Fruit fly (Drosophila melanogaster) whole organism, embryonic: Measurements from ENCODE around the gene CG12289.
A peak's percentile ranks its signal among the peaks of the same experiment; 100 is the strongest.

Source experiments
- CG10209 ChIP-seq: fragments of 200-800 bp; sonication (Bioruptor generic); optimal IDR thresholded peaks from 3 replicates; lab custom pipeline; 2017; ENCODE audit warnings: missing biosample characterization, mild to moderate bottlenecking, missing genetic modification characterization, missing genetic modification reagents
- CG1024 ChIP-seq: fragments of 200-800 bp; sonication (Bioruptor generic); IDR thresholded peaks from 2 replicates; pipeline ENCODE4 v1.3.6; 2022; ENCODE audit warnings: missing biosample characterization, missing genetic modification characterization
- CG10321 ChIP-seq: fragments of 200-800 bp; sonication (Bioruptor generic); IDR thresholded peaks from 2 replicates; pipeline ENCODE4 v1.3.6; 2022; ENCODE audit warnings: missing biosample characterization, missing genetic modification characterization
- CG10543 ChIP-seq: fragments of 200-800 bp; sonication (Bioruptor generic); optimal IDR thresholded peaks from 3 replicates; lab custom pipeline; 2017; ENCODE audit warnings: missing biosample characterization, mild to moderate bottlenecking, missing genetic modification characterization, moderate library complexity
- CG10979 ChIP-seq: fragments of 200-800 bp; sonication (Bioruptor generic); optimal IDR thresholded peaks from 2 replicates; lab custom pipeline; 2018; ENCODE audit warnings: missing biosample characterization, mild to moderate bottlenecking, missing genetic modification characterization, moderate library complexity
- CG11085 ChIP-seq: fragments of 200-800 bp; sonication (Bioruptor generic); IDR thresholded peaks from 2 replicates; pipeline ENCODE4 v1.3.6; 2022; ENCODE audit warnings: missing biosample characterization, missing genetic modification characterization
- CG11504 ChIP-seq: fragments of 200-800 bp; sonication (Bioruptor generic); optimal IDR thresholded peaks from 3 replicates; lab custom pipeline; 2019; ENCODE audit warnings: missing biosample characterization, mild to moderate bottlenecking, missing genetic modification characterization, moderate library complexity
- CG13424 ChIP-seq: fragments of 200-800 bp; sonication (Bioruptor generic); optimal IDR thresholded peaks from 2 replicates; lab custom pipeline; 2019; ENCODE audit warnings: missing biosample characterization, mild to moderate bottlenecking, missing genetic modification characterization, moderate library complexity
- CG14710 ChIP-seq: fragments of 200-800 bp; sonication (Bioruptor generic); optimal IDR thresholded peaks from 3 replicates; lab custom pipeline; 2019; ENCODE audit warnings: missing biosample characterization, mild to moderate bottlenecking, missing genetic modification characterization, moderate library complexity
- CG14860 ChIP-seq: fragments of 200-800 bp; sonication (Bioruptor generic); IDR thresholded peaks from 3 replicates; pipeline ENCODE4 v1.3.6; 2022; ENCODE audit warnings: missing biosample characterization, missing genetic modification characterization; ENCODE audit not compliant: partially characterized antibody
- CG15479 ChIP-seq: fragments of 200-800 bp; sonication (Bioruptor generic); optimal IDR thresholded peaks from 3 replicates; lab custom pipeline; 2019; ENCODE audit warnings: missing biosample characterization, mild to moderate bottlenecking, missing genetic modification characterization, moderate library complexity
- CG17361 ChIP-seq: fragments of 200-800 bp; sonication (Bioruptor generic); IDR thresholded peaks from 3 replicates; pipeline ENCODE4 v1.3.6; 2022; ENCODE audit warnings: missing biosample characterization, missing genetic modification characterization
- CG17829 ChIP-seq: fragments of 200-800 bp; optimal IDR thresholded peaks from 2 replicates; lab custom pipeline; 2019; ENCODE audit warnings: missing biosample characterization, mild to moderate bottlenecking, missing genetic modification characterization, moderate library complexity
- CG18476 ChIP-seq: fragments of 200-800 bp; sonication (Bioruptor generic); optimal IDR thresholded peaks from 2 replicates; lab custom pipeline; 2016; ENCODE audit warnings: missing biosample characterization, mild to moderate bottlenecking, missing genetic modification characterization
- CG31441 ChIP-seq: fragments of 200-800 bp; sonication (Bioruptor generic); IDR thresholded peaks from 2 replicates; pipeline ENCODE4 v1.3.6; 2022; ENCODE audit warnings: missing biosample characterization, missing genetic modification characterization
- CG4360 ChIP-seq: fragments of 200-800 bp; sonication (Bioruptor generic); IDR thresholded peaks from 2 replicates; pipeline ENCODE4 v1.3.6; 2022; ENCODE audit warnings: missing biosample characterization, missing genetic modification characterization
- CG4424 ChIP-seq: fragments of 200-800 bp; sonication (Bioruptor generic); optimal IDR thresholded peaks from 3 replicates; lab custom pipeline; 2016; ENCODE audit warnings: missing biosample characterization, missing genetic modification characterization
- CG4820 ChIP-seq: fragments of 200-800 bp; sonication (Bioruptor generic); optimal IDR thresholded peaks from 3 replicates; lab custom pipeline; 2016; ENCODE audit warnings: missing biosample characterization, missing genetic modification characterization
- CG6254 ChIP-seq: fragments of 200-800 bp; sonication (Bioruptor generic); optimal IDR thresholded peaks from 3 replicates; lab custom pipeline; 2017; ENCODE audit warnings: mild to moderate bottlenecking, missing biosample characterization, missing genetic modification reagents, missing genetic modification characterization
- CG7271 ChIP-seq: fragments of 200-800 bp; sonication (Bioruptor generic); optimal IDR thresholded peaks from 2 replicates; lab custom pipeline; 2018; ENCODE audit warnings: missing biosample characterization, mild to moderate bottlenecking, missing genetic modification characterization, moderate library complexity
- CG7839 ChIP-seq: fragments of 200-800 bp; sonication (Bioruptor generic); optimal IDR thresholded peaks from 3 replicates; lab custom pipeline; 2018; ENCODE audit warnings: missing biosample characterization, mild to moderate bottlenecking, missing genetic modification characterization, moderate library complexity
- CG7928 ChIP-seq: fragments of 200-800 bp; sonication (Bioruptor generic); optimal IDR thresholded peaks from 2 replicates; lab custom pipeline; 2017; ENCODE audit warnings: missing biosample characterization, mild to moderate bottlenecking, missing genetic modification characterization
- CG9876 ChIP-seq: fragments of 200-800 bp; sonication (Bioruptor generic); optimal IDR thresholded peaks from 2 replicates; lab custom pipeline; 2016; ENCODE audit warnings: missing biosample characterization, missing genetic modification characterization
- D ChIP-seq, 2 experiments: fragments of 200-800 bp in 1 of 2; fragments of >200 bp in 1 of 2; sonication (Bioruptor generic) in 1 of 2; optimal IDR thresholded peaks; 2 replicates in 1 of 2; 3 replicates in 1 of 2; lab custom pipeline; 2017; ENCODE audit warnings: mild to moderate bottlenecking in 1 of 2, missing biosample characterization in 1 of 2, missing genetic modification characterization in 1 of 2, missing genetic modification reagents in 1 of 2
- Dref ChIP-seq: fragments of 200-800 bp; sonication (Bioruptor generic); IDR thresholded peaks from 2 replicates; pipeline ENCODE4 v1.3.6; 2022; ENCODE audit warnings: missing biosample characterization, missing genetic modification characterization
- Drgx ChIP-seq: fragments of 200-800 bp; sonication (Bioruptor generic); IDR thresholded peaks from 2 replicates; pipeline ENCODE4 v1.3.6; 2022; ENCODE audit warnings: missing biosample characterization, missing genetic modification characterization
- Med ChIP-seq: fragments of 200-800 bp; sonication (Bioruptor generic); peaks from one replicate; lab custom pipeline; 2016; ENCODE audit warnings: missing biosample characterization, missing genetic modification characterization, mild to moderate bottlenecking, inconsistent platforms, moderate library complexity
- Ptx1 ChIP-seq: fragments of 200-800 bp; sonication (Bioruptor generic); IDR thresholded peaks from 2 replicates; pipeline ENCODE4 v1.3.6; 2022; ENCODE audit warnings: missing biosample characterization, missing genetic modification characterization
- ara ChIP-seq: fragments of 200-800 bp; sonication (Bioruptor generic); IDR thresholded peaks from 2 replicates; pipeline ENCODE4 v1.3.6; 2022; ENCODE audit warnings: missing biosample characterization, missing genetic modification characterization
- ase ChIP-seq: fragments of 200-800 bp; sonication (Bioruptor generic); IDR thresholded peaks from 3 replicates; pipeline ENCODE4 v1.3.6; 2022; ENCODE audit warnings: missing biosample characterization, missing genetic modification characterization
- bsh ChIP-seq, 2 experiments: fragments of 200-800 bp; sonication (Bioruptor generic); optimal IDR thresholded peaks; 2 replicates each; lab custom pipeline; 2017 to 2018; ENCODE audit warnings: mild to moderate bottlenecking in 2 of 2, missing biosample characterization in 2 of 2, missing genetic modification characterization in 2 of 2, moderate library complexity in 1 of 2
- croc ChIP-seq: fragments of 200-800 bp; sonication (Bioruptor generic); conservative IDR thresholded peaks from 3 replicates; pipeline ENCODE4 v1.3.6; 2022; ENCODE audit warnings: missing biosample characterization, missing genetic modification characterization
- dmrt11E ChIP-seq: fragments of 200-800 bp; sonication (Bioruptor generic); optimal IDR thresholded peaks from 3 replicates; lab custom pipeline; 2018; ENCODE audit warnings: missing biosample characterization, mild to moderate bottlenecking, missing genetic modification characterization, moderate library complexity
- dmrt99B ChIP-seq: fragments of 200-800 bp; sonication (Bioruptor generic); optimal IDR thresholded peaks from 2 replicates; lab custom pipeline; 2018; ENCODE audit warnings: missing biosample characterization, mild to moderate bottlenecking, missing genetic modification characterization, moderate library complexity
- fd96Cb ChIP-seq: fragments of 200-800 bp; sonication (Bioruptor generic); optimal IDR thresholded peaks from 2 replicates; lab custom pipeline; 2018; ENCODE audit warnings: missing biosample characterization, mild to moderate bottlenecking, missing genetic modification characterization, moderate library complexity
- gem ChIP-seq: fragments of 200-800 bp; sonication (Bioruptor generic); optimal IDR thresholded peaks from 2 replicates; lab custom pipeline; 2019; ENCODE audit warnings: missing biosample characterization, mild to moderate bottlenecking, missing genetic modification characterization, moderate library complexity
- knrl ChIP-seq: fragments of 200-800 bp; sonication (Bioruptor generic); IDR thresholded peaks from 3 replicates; pipeline ENCODE4 v1.3.6; 2022; ENCODE audit warnings: missing biosample characterization, missing genetic modification characterization; ENCODE audit not compliant: partially characterized antibody
- lmd ChIP-seq: fragments of 200-800 bp; sonication (Bioruptor generic); IDR thresholded peaks from 2 replicates; pipeline ENCODE4 v1.3.6; 2022; ENCODE audit warnings: missing biosample characterization, missing genetic modification characterization
- maf-S ChIP-seq: fragments of 200-800 bp; sonication (Bioruptor generic); optimal IDR thresholded peaks from 2 replicates; lab custom pipeline; 2016; ENCODE audit warnings: missing biosample characterization, missing genetic modification characterization
- nmo ChIP-seq: fragments of 200-800 bp; sonication (Bioruptor generic); optimal IDR thresholded peaks from 2 replicates; lab custom pipeline; 2018; ENCODE audit warnings: missing biosample characterization, mild to moderate bottlenecking, missing genetic modification characterization, moderate library complexity
- pho ChIP-seq: fragments of 200-800 bp; sonication (Bioruptor generic); optimal IDR thresholded peaks from 2 replicates; lab custom pipeline; 2016; ENCODE audit warnings: missing biosample characterization, missing genetic modification characterization
- row ChIP-seq: fragments of 200-800 bp; sonication (Bioruptor generic); IDR thresholded peaks from 3 replicates; pipeline ENCODE4 v1.3.6; 2022; ENCODE audit warnings: missing biosample characterization, missing genetic modification characterization
- sob ChIP-seq: fragments of 200-800 bp; sonication (Bioruptor generic); IDR thresholded peaks from 2 replicates; pipeline ENCODE4 v1.3.6; 2022; ENCODE audit warnings: missing biosample characterization, missing genetic modification characterization
- trem ChIP-seq: fragments of 200-800 bp; optimal IDR thresholded peaks from 3 replicates; lab custom pipeline; 2019; ENCODE audit warnings: missing biosample characterization, mild to moderate bottlenecking, missing genetic modification characterization, moderate library complexity
- wdn ChIP-seq: fragments of 200-800 bp; sonication (Bioruptor generic); IDR thresholded peaks from 2 replicates; pipeline ENCODE4 v1.3.6; 2022; ENCODE audit warnings: missing biosample characterization, missing genetic modification characterization

The CG12289 gene

dm6 chr3L:11448935-11449334, 9.3 kb downstream of the CG12289 start (continued):
- peak; percentile 59; the same call in 1 of the 2 replicates for TF ChIP-seq sob
- TF ChIP-seq CG14710, result peak; percentile 33
- TF ChIP-seq dmrt11E, result peak; percentile 65
- TF ChIP-seq CG14860 (GFP tag; lab: Robert Waterston, UW), result no peak
- TF ChIP-seq maf-S, result no peak
- peak; percentile 61 for TF ChIP-seq lmd (GFP tag; lab: Robert Waterston, UW)

DNA sequence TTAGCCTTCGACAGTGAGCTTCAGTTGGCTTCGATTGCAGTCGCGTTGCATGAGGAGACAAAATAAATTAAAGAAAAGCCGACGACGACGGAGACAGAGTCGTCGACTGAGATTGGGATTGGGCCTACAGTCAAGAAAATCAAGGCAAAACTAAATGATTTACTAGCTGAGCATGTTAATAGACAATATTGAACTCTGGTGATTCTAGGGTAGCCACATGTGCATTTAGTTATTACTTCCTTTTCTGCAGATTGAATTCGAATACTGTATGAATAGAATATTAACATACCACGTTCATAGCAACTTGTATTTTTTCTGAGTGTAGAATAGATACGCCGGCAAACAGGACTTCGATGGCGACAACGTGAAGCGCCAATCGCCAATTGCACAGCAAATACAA, 9.9 kb downstream of the CG12289 start:
- TF ChIP-seq Drgx (peak; percentile 74), bsh (GFP tag; optimal IDR thresholded peaks at IDR 0.05; lab: Kevin White, UChicago) (peak in 1 of 2 experiments; percentile 53), CG18476 (no peak)
- TF ChIP-seq, all 482 proteins: peak for 2

dm6 chr3L:11447022-11447728, 11.1 kb downstream of the CG12289 start:
- TF ChIP-seq Dref, result no peak
- TF ChIP-seq wdn (GFP tag; lab: Robert Waterston, UW), result no peak
- TF ChIP-seq nmo (GFP tag; lab: Kevin White, UChicago), result peak; percentile 32
- peak; percentile 26; the same call in 1 of the 3 replicates for TF ChIP-seq row
- peak; percentile 55 for TF ChIP-seq CG10979 (tag; lab: Kevin White, UChicago)
- TF ChIP-seq CG1024, result 0 out of 2 replicates have a peak, but pooled peaks have one; percentile 10
- TF ChIP-seq Med (GFP tag; lab: Kevin White, UChicago), result peak; percentile 60
- TF ChIP-seq ase, result no peak
- no peak for TF ChIP-seq CG7271 (tag; lab: Kevin White, UChicago)
- no peak for TF ChIP-seq CG11085 (GFP tag; lab: Robert Waterston, UW)
- 0 out of 2 replicates have a peak, but pooled peaks have one; percentile 21 for TF ChIP-seq ara
- no peak for TF ChIP-seq CG4360
- no peak for TF ChIP-seq CG7928
- TF ChIP-seq pho, result no peak
- TF ChIP-seq fd96Cb (tag; lab: Kevin White, UChicago), result peak; percentile 28
- no peak for TF ChIP-seq CG13424 (tag; lab: Kevin White, UChicago)
- no peak for TF ChIP-seq CG15479 (GFP tag; lab: Kevin White, UChicago)
- peak; percentile 9 for TF ChIP-seq CG4820
- peak; percentile 22 for TF ChIP-seq gem (tag; lab: Kevin White, UChicago)
- TF ChIP-seq CG14710, result peak; percentile 22
- peak; percentile 29 for TF ChIP-seq CG17829 (tag; lab: Kevin White, UChicago)
- no peak for TF ChIP-seq CG9876 (GFP tag; lab: Kevin White, UChicago)
- TF ChIP-seq CG10543 (GFP tag; lab: Kevin White, UChicago), result no peak
- peak; percentile 29; the same call in 1 of the 3 replicates for TF ChIP-seq croc (GFP tag; lab: Robert Waterston, UW)
- TF ChIP-seq CG10209 (GFP tag; lab: Kevin White, UChicago), result no peak
- peak; percentile 56 for TF ChIP-seq CG31441
- no peak for TF ChIP-seq D (optimal IDR thresholded peaks at IDR 0.05; lab: Kevin White, UChicago)
- TF ChIP-seq D (GFP tag; optimal IDR thresholded peaks at IDR 0.05; lab: Kevin White, UChicago), result peak; percentile 25
- TF ChIP-seq Ptx1 (GFP tag; lab: Robert Waterston, UW), result peak; percentile 23; the same call in 1 of the 2 replicates
- TF ChIP-seq CG7839 (tag; lab: Kevin White, UChicago), result peak; percentile 10
- TF ChIP-seq CG10321 (GFP tag; lab: Robert Waterston, UW), result no peak
- peak; percentile 60 for TF ChIP-seq dmrt99B (tag; lab: Kevin White, UChicago)
- peak; percentile 46 for TF ChIP-seq CG11504 (tag; lab: Kevin White, UChicago)
- peak; percentile 40 for TF ChIP-seq CG4424 (GFP tag; lab: Kevin White, UChicago)
- TF ChIP-seq CG17361 (GFP tag; lab: Robert Waterston, UW), result peak; percentile 46; the same call in 1 of the 3 replicates
- no peak for TF ChIP-seq knrl (GFP tag; lab: Robert Waterston, UW)
- peak; percentile 8 for TF ChIP-seq trem (tag; lab: Kevin White, UChicago)
- TF ChIP-seq CG6254 (GFP tag; lab: Kevin White, UChicago), result peak; percentile 28
